Worm (Caenorhabditis elegans) whole organism, mixed stage, embryonic: ENCODE data around the gene mam-3.
A peak's percentile ranks its signal among the peaks of the same experiment; 100 is the strongest.
"Not testable (repeated sequence)": the region's sequence is repeated elsewhere in the genome, so short reads cannot be mapped to it uniquely, and the experiment has no call there.

Source experiments
- bed-3 ChIP-seq: fragments of 200-800 bp; sonication (Bioruptor generic); optimal IDR thresholded peaks from 3 replicates; lab custom pipeline; 2018; ENCODE audit warnings: mild to moderate bottlenecking, missing genetic modification characterization, moderate library complexity, missing compliant biosample characterization
- blmp-1 ChIP-seq: fragments of 150-350 bp; optimal IDR thresholded peaks from 2 replicates; lab custom pipeline; 2014; ENCODE audit warnings: missing biosample characterization, missing genetic modification characterization
- ceh-39 ChIP-seq: fragments of 150-350 bp; optimal IDR thresholded peaks from 2 replicates; lab custom pipeline; 2014; ENCODE audit warnings: missing biosample characterization, missing genetic modification characterization
- ceh-43 ChIP-seq: fragments of 200-800 bp; sonication (Bioruptor generic); optimal IDR thresholded peaks from 2 replicates; lab custom pipeline; 2018; ENCODE audit warnings: mild to moderate bottlenecking, missing genetic modification characterization, moderate library complexity, missing compliant biosample characterization
- ces-1 ChIP-seq: fragments of 150-350 bp; optimal IDR thresholded peaks from 2 replicates; lab custom pipeline; 2014; ENCODE audit warnings: missing biosample characterization, missing genetic modification reagents, missing genetic modification characterization
- cnd-1 ChIP-seq: fragments of 200-800 bp; sonication (Bioruptor generic); optimal IDR thresholded peaks from 2 replicates; lab custom pipeline; 2018; ENCODE audit warnings: mild to moderate bottlenecking, missing genetic modification characterization, missing compliant biosample characterization
- drap-1 ChIP-seq: fragments of 200-800 bp; sonication (Bioruptor generic); optimal IDR thresholded peaks from 3 replicates; lab custom pipeline; 2018; ENCODE audit warnings: mild to moderate bottlenecking, missing genetic modification characterization, missing compliant biosample characterization
- elt-1 ChIP-seq: sonication (generic microtip); optimal IDR thresholded peaks from 2 replicates; lab custom pipeline; 2017; ENCODE audit warnings: missing genetic modification characterization, mild to moderate bottlenecking, missing compliant biosample characterization, antibody characterized with exemption, moderate library complexity, borderline replicate concordance; ENCODE audit not compliant: insufficient read depth
- ham-2 ChIP-seq: fragments of 200-800 bp; sonication (Bioruptor generic); optimal IDR thresholded peaks from 2 replicates; lab custom pipeline; 2018; ENCODE audit warnings: mild to moderate bottlenecking, missing genetic modification characterization, missing compliant biosample characterization
- hlh-1 ChIP-seq: fragments of 150-350 bp; optimal IDR thresholded peaks from 2 replicates; lab custom pipeline; 2014; ENCODE audit warnings: missing biosample characterization, missing genetic modification reagents, missing genetic modification characterization
- lin-13 ChIP-seq: fragments of 150-350 bp; optimal IDR thresholded peaks from 2 replicates; lab custom pipeline; 2014; ENCODE audit warnings: missing biosample characterization, missing genetic modification characterization
- lin-32 ChIP-seq: fragments of 200-800 bp; sonication (Bioruptor generic); optimal IDR thresholded peaks from 2 replicates; lab custom pipeline; 2018; ENCODE audit warnings: mild to moderate bottlenecking, missing genetic modification characterization, missing compliant biosample characterization
- mep-1 ChIP-seq: fragments of 150-350 bp; optimal IDR thresholded peaks from 2 replicates; lab custom pipeline; 2017; ENCODE audit warnings: missing biosample characterization, missing genetic modification reagents, missing genetic modification characterization, inconsistent platforms
- nhr-12 ChIP-seq: fragments of 150-350 bp; optimal IDR thresholded peaks from 2 replicates; lab custom pipeline; 2014; ENCODE audit warnings: missing biosample characterization, missing genetic modification characterization
- nhr-237 ChIP-seq: fragments of 150-350 bp; optimal IDR thresholded peaks from 2 replicates; lab custom pipeline; 2014; ENCODE audit warnings: missing biosample characterization, missing genetic modification characterization
- nhr-76 ChIP-seq: sonication (generic microtip); optimal IDR thresholded peaks from 2 replicates; lab custom pipeline; 2017; ENCODE audit warnings: missing biosample characterization, missing genetic modification characterization
- pha-4 ChIP-seq: fragments of 150-350 bp; optimal IDR thresholded peaks from 2 replicates; lab custom pipeline; 2018; ENCODE audit warnings: missing biosample characterization, missing genetic modification reagents, missing genetic modification characterization
- sem-2 ChIP-seq: fragments of 200-800 bp; sonication (Bioruptor generic); optimal IDR thresholded peaks from 2 replicates; lab custom pipeline; 2018; ENCODE audit warnings: mild to moderate bottlenecking, missing genetic modification characterization, missing compliant biosample characterization
- sptf-1 ChIP-seq: sonication (generic microtip); optimal IDR thresholded peaks from 2 replicates; lab custom pipeline; 2017; ENCODE audit warnings: mild to moderate bottlenecking, missing genetic modification characterization, moderate library complexity, missing compliant biosample characterization
- unc-120 ChIP-seq: sonication (generic microtip); optimal IDR thresholded peaks from 2 replicates; lab custom pipeline; 2017; ENCODE audit warnings: missing genetic modification characterization, missing compliant biosample characterization; ENCODE audit not compliant: poor library complexity, severe bottlenecking
- zip-8 ChIP-seq: fragments of 150-350 bp; optimal IDR thresholded peaks from 2 replicates; lab custom pipeline; 2014; ENCODE audit warnings: missing biosample characterization, missing genetic modification characterization
- ztf-11 ChIP-seq: fragments of 150-350 bp; optimal IDR thresholded peaks from 2 replicates; lab custom pipeline; 2014; ENCODE audit warnings: missing biosample characterization, missing genetic modification characterization

The mam-3 gene

DNA sequence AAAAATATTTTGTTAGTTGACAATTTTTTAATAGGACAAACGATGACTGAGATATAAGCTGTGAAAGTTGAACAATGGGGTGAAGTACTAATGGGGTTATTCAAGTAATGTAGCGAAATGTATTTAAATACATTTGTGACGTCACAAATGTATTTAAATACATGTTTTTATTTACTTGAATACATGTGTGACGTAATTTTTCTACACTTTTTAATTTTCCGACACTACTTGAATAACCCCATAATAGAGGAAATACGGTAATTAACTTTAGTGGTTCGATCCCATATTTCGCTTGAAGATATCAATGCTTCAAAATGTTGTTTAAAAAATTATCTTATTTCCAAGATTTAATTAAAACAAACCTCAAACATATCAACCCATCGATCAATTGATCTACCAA is 3.5 kb downstream of the mam-3 start:
- TF ChIP-seq zip-8 (tag; lab: Kevin White, UChicago): peak; percentile 90

DNA sequence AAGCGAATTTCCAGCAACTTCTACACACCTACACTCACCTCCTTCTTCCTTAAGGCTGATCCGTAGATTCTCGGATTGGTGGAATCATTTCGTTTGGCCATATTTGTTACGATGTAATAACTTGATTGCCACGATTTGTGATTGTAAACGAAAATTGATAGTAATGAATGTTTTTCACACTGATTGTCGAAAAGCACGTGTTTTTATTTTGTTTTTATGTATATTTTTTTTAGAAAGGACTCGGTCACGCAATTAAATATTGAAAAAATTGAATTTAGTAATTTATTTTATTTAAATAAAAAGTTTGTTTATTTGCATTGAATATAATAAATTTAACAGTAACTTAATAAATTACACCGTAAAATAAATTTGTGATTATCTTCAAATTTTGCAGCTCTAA is 11.3 kb downstream of the mam-3 start, which contains the start of gene K09B11.5:
K09B11.5 (minus strand) TSS at position 101 of the 400 bp plus-strand sequence.
- not testable (repeated sequence) for TF ChIP-seq lin-32 (GFP tag; lab: Kevin White, UChicago); ceh-39 (tag; lab: Kevin White, UChicago); ceh-43 (GFP tag; lab: Kevin White, UChicago)

DNA sequence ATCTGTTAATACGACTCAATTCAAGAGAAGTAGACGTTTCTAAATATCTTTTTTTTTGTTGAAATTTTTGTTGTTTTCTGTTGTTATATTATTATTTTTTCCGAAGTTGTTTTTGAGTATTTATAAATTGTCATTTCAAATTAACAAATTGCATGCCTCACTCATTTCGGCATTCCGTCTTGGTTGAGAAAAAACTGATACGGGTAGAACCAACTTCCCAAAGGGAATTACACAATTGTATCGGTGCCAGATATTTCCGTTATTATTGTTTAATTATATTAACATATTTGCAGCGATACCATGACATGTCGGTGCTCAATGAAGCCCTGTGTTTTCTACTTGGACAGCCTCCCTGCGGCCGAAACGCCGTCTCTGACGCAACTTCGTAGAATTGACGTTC is 15.9 kb downstream of the mam-3 start, which contains the start of gene K09B11.4:
K09B11.4 (plus strand) TSS at position 301 of the 400 bp plus-strand sequence.
- TF ChIP-seq bed-3: no peak
- no peak for TF ChIP-seq nhr-237 (tag; lab: Kevin White, UChicago)
- TF ChIP-seq sem-2 (GFP tag; lab: Kevin White, UChicago): no peak

DNA sequence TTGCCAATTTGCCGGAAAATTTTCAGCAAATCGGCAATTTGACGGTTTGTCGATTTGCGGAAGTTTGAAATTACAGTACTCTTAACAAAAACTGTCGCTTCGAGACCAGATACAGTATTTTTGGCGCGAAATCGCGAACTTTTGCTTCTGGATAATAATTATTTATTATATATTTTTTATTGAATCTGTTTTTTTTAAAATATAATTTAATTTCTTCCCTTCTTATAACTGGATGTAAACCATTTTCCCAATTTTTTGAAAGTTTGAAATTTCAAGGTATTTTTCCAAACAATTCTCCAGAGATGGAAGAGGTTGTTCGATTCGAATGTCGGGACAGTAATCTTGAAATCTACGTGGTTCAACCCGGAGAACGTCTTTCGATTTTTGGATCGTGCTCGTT is 23.0 kb downstream of the mam-3 start, which contains the start of gene nol-9:
nol-9 (plus strand) TSS at position 301 of the 400 bp plus-strand sequence.
- TF ChIP-seq nhr-76 (tag; lab: Kevin White, UChicago) (no peak), lin-32 (GFP tag; lab: Kevin White, UChicago) (no peak), lin-13 (tag; lab: Kevin White, UChicago) (no peak), mep-1 (tag; lab: Kevin White, UChicago) (no peak), drap-1 (no peak), elt-1 (tag; lab: Kevin White, UChicago) (no peak), pha-4 (tag; lab: Kevin White, UChicago) (no peak), hlh-1 (no peak), nhr-12 (tag; lab: Kevin White, UChicago) (no peak), ztf-11 (tag; lab: Kevin White, UChicago) (no peak)

DNA sequence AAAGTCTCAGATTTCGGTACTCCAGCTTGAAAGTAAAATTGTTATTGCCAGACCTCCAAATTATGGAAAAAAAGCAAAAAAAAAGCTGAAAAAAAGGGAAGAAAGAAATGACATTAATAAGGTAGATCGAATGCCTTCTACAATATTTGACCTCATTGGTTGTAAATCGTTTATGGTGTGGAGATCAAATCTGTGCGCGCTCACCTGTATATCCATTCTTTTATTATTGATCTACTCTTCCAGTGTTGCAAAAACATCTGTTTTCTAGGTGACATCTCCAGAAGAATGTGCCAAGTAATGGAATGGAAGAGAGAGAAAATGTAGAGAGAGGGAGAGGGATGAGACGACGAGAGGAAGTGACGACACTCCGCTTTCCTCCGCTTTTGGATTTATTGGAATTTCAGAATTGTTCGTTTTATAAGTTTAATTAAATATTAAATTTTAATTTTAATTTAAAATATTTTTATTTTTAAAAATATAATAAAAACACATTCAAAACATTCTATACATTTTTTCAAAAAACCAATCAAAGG is 29.4 kb downstream of the mam-3 start, which contains the start of the genes pik-1 and aptf-2:
pik-1 (plus strand) TSS at position 303 of the 533 bp plus-strand sequence.
aptf-2 (minus strand) TSS at position 313 of the 533 bp plus-strand sequence.
- TF ChIP-seq unc-120 (tag; lab: Kevin White, UChicago) (peak; percentile 33), nhr-237 (tag; lab: Kevin White, UChicago) (no peak), lin-13 (tag; lab: Kevin White, UChicago) (no peak), ces-1 (peak; percentile 8)
- TF ChIP-seq, all 35 proteins: peak for 2

DNA sequence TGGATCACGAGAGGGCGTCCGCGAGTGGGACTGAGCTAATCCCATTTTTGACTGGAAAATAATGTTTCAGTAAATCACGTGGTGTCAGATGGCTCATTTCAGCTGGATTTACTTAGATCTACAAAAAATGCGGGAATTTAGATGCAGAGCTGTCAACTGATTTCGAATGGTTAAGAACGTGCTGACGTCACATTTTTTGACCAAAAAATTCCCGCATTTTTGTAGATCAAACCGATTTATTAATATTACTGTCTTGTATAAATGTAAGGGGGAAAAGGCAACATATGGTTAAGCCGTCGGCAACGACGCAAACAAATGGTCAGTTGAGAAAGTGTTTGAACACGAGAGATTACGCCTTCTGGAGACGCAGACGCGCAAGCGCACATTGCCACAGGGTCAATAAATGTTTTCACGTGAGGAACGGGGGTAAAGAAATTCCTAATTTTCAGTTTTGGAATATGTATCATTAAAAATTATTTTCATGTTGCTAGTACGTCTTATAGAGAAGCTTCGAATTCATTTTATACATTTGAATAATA is 32.3 kb downstream of the mam-3 start, which contains the start of gene gcl-1:
gcl-1 (minus strand) TSS at position 51 of the 539 bp plus-strand sequence.
- TF ChIP-seq ces-1: peak; percentile 17
- peak; percentile 3 for TF ChIP-seq cnd-1 (tag; lab: Kevin White, UChicago)
- TF ChIP-seq ztf-11 (tag; lab: Kevin White, UChicago): no peak
- peak; percentile 7 for TF ChIP-seq hlh-1
- TF ChIP-seq elt-1 (tag; lab: Kevin White, UChicago): no peak
- TF ChIP-seq pha-4 (tag; lab: Kevin White, UChicago): peak; percentile 31
- TF ChIP-seq sptf-1 (tag; lab: Kevin White, UChicago): no peak
- TF ChIP-seq, all 35 proteins: peak for 4

DNA sequence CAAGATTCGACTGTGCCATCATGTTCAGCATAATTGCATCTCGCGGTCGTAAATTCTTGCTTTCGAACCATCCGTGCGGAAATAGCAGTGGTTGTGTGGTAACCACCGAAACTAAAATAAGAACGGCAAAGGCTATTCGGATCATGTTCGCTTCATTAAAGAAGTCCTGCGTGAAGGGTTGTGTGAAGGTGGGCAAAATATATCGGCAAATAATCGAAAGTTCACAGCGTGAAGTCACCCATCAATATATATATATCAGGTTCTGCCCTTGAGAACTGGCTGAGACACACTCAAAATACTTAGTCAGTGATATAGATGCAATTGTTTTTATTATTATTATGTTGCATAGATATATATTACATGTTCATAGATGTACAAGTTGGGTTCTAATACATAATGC is 37.2 kb downstream of the mam-3 start, which contains the start of gene Y62E10A.19:
Y62E10A.19 (minus strand) TSS at position 289 of the 400 bp plus-strand sequence.
- no peak for TF ChIP-seq ham-2 (GFP tag; lab: Kevin White, UChicago)
- peak; percentile 7 for TF ChIP-seq blmp-1 (tag; lab: Kevin White, UChicago)
